Worm (Caenorhabditis elegans): ENCODE data around the gene R06F6.12.

- TF ChIP-seq dao-5 (tag; optimal IDR thresholded peaks at IDR 0.05): no peak
- no peak for TF ChIP-seq W03F9.2 (tag; optimal IDR thresholded peaks at IDR 0.05)
Measured at ce11 chrII:10796194-10796593, 27.7 kb downstream of the R06F6.12 start, which contains the start of gene set-14.

Measured in whole organism, L4/young adult.